Fruit fly (Drosophila melanogaster): Measurements from ENCODE around the gene Ncoa6.

dm6 chr2L:5285860-5286259 is 40.6 kb downstream of the Ncoa6 start:
- TF ChIP-seq insv (optimal IDR thresholded peaks at IDR 0.05) (no peak), h (optimal IDR thresholded peaks at IDR 0.05) (no peak), Sin3A (optimal IDR thresholded peaks at IDR 0.05) (no peak), psq (optimal IDR thresholded peaks at IDR 0.05) (no peak), Myc (optimal IDR thresholded peaks at IDR 0.05) (no peak)
